Fruit fly (Drosophila melanogaster) whole organism, embryonic: ENCODE data around the gene Rab35.
A peak's percentile ranks its signal among the peaks of the same experiment; 100 is the strongest.

ENCODE experiments used
- BtbVII ChIP-seq: fragments of 200-800 bp; sonication (Bioruptor generic); optimal IDR thresholded peaks from 3 replicates; lab custom pipeline; 2017; ENCODE audit warnings: missing biosample characterization, mild to moderate bottlenecking, missing genetic modification characterization
- C15 ChIP-seq: fragments of 200-800 bp; sonication (Bioruptor generic); IDR thresholded peaks from 3 replicates; pipeline ENCODE4 v1.3.6; 2022; ENCODE audit warnings: missing biosample characterization, missing genetic modification characterization
- CG10274 ChIP-seq: fragments of 200-800 bp; sonication (Bioruptor generic); optimal IDR thresholded peaks from 3 replicates; lab custom pipeline; 2017; ENCODE audit warnings: missing biosample characterization, mild to moderate bottlenecking, missing genetic modification characterization
- CG10366 ChIP-seq: fragments of 200-800 bp; sonication (Bioruptor generic); IDR thresholded peaks from 2 replicates; pipeline ENCODE4 v1.3.6; 2022; ENCODE audit warnings: missing biosample characterization, missing genetic modification characterization
- CG11723 ChIP-seq: fragments of 200-800 bp; sonication (Bioruptor generic); optimal IDR thresholded peaks from 2 replicates; lab custom pipeline; 2017; ENCODE audit warnings: missing biosample characterization, mild to moderate bottlenecking, missing genetic modification characterization
- CG13424 ChIP-seq: fragments of 200-800 bp; sonication (Bioruptor generic); optimal IDR thresholded peaks from 2 replicates; lab custom pipeline; 2019; ENCODE audit warnings: missing biosample characterization, mild to moderate bottlenecking, missing genetic modification characterization, moderate library complexity
- CG13894 ChIP-seq: fragments of 200-800 bp; sonication (Bioruptor generic); optimal IDR thresholded peaks from 3 replicates; lab custom pipeline; 2018; ENCODE audit warnings: missing biosample characterization, mild to moderate bottlenecking, missing genetic modification characterization, moderate library complexity
- CG14441 ChIP-seq: fragments of 200-800 bp; sonication (Bioruptor generic); IDR thresholded peaks from 2 replicates; pipeline ENCODE4 v1.3.6; 2022; ENCODE audit warnings: missing biosample characterization, missing genetic modification characterization
- CG14710 ChIP-seq: fragments of 200-800 bp; sonication (Bioruptor generic); optimal IDR thresholded peaks from 3 replicates; lab custom pipeline; 2019; ENCODE audit warnings: missing biosample characterization, mild to moderate bottlenecking, missing genetic modification characterization, moderate library complexity
- CG16863 ChIP-seq: fragments of 200-800 bp; sonication (Bioruptor generic); optimal IDR thresholded peaks from 3 replicates; lab custom pipeline; 2016; ENCODE audit warnings: missing biosample characterization, missing genetic modification characterization
- CG17361 ChIP-seq: fragments of 200-800 bp; sonication (Bioruptor generic); IDR thresholded peaks from 3 replicates; pipeline ENCODE4 v1.3.6; 2022; ENCODE audit warnings: missing biosample characterization, missing genetic modification characterization
- CG18262 ChIP-seq: fragments of 200-800 bp; optimal IDR thresholded peaks from 3 replicates; lab custom pipeline; 2019; ENCODE audit warnings: missing biosample characterization, mild to moderate bottlenecking, missing genetic modification characterization, moderate library complexity
- CG18619 ChIP-seq: fragments of 200-800 bp; sonication (Bioruptor generic); optimal IDR thresholded peaks from 3 replicates; lab custom pipeline; 2017; ENCODE audit warnings: missing biosample characterization, mild to moderate bottlenecking, missing genetic modification characterization
- CG2116 ChIP-seq: fragments of 200-800 bp; sonication (Bioruptor generic); optimal IDR thresholded peaks from 3 replicates; lab custom pipeline; 2018; ENCODE audit warnings: missing biosample characterization, mild to moderate bottlenecking, missing genetic modification characterization
- CG2120 ChIP-seq: fragments of 200-800 bp; sonication (Bioruptor generic); optimal IDR thresholded peaks from 3 replicates; lab custom pipeline; 2016; ENCODE audit warnings: missing biosample characterization, missing genetic modification characterization
- CG31388 ChIP-seq: fragments of 200-800 bp; sonication (Bioruptor generic); optimal IDR thresholded peaks from 2 replicates; lab custom pipeline; 2016; ENCODE audit warnings: missing biosample characterization, missing genetic modification characterization
- CG3163 ChIP-seq: fragments of 200-800 bp; sonication (Bioruptor generic); optimal IDR thresholded peaks from 3 replicates; lab custom pipeline; 2016; ENCODE audit warnings: missing biosample characterization, missing genetic modification characterization
- CG43689 ChIP-seq: fragments of 200-800 bp; sonication (Bioruptor generic); IDR thresholded peaks from 2 replicates; pipeline ENCODE4 v1.3.6; 2022; ENCODE audit warnings: missing biosample characterization, missing genetic modification characterization
- CG8281 ChIP-seq: fragments of 200-800 bp; sonication (Bioruptor generic); optimal IDR thresholded peaks from 2 replicates; lab custom pipeline; 2018; ENCODE audit warnings: missing biosample characterization, mild to moderate bottlenecking, missing genetic modification characterization, moderate library complexity
- CG9215 ChIP-seq: fragments of 200-800 bp; sonication (Bioruptor generic); IDR thresholded peaks from 2 replicates; pipeline ENCODE4 v1.3.6; 2022; ENCODE audit warnings: missing biosample characterization, missing genetic modification characterization
- CG9727 ChIP-seq: fragments of 200-800 bp; sonication (Bioruptor generic); optimal IDR thresholded peaks from 3 replicates; lab custom pipeline; 2017; ENCODE audit warnings: missing biosample characterization, mild to moderate bottlenecking, missing genetic modification characterization
- CTCF ChIP-seq: fragments of 200-800 bp; sonication (Bioruptor generic); optimal IDR thresholded peaks from 2 replicates; lab custom pipeline; 2017; ENCODE audit warnings: missing biosample characterization, mild to moderate bottlenecking, missing genetic modification characterization, moderate library complexity
- D19B ChIP-seq: fragments of 200-800 bp; sonication (Bioruptor generic); optimal IDR thresholded peaks from 2 replicates; lab custom pipeline; 2017; ENCODE audit warnings: missing biosample characterization, mild to moderate bottlenecking, missing genetic modification characterization
- Dbx ChIP-seq: fragments of 200-800 bp; sonication (Bioruptor generic); IDR thresholded peaks from 3 replicates; pipeline ENCODE4 v1.3.6; 2022; ENCODE audit warnings: missing biosample characterization, missing genetic modification characterization
- Dp ChIP-seq: fragments of 200-800 bp; sonication (Bioruptor generic); optimal IDR thresholded peaks from 2 replicates; lab custom pipeline; 2018; ENCODE audit warnings: missing biosample characterization, mild to moderate bottlenecking, missing genetic modification characterization, moderate library complexity
- Ets65A ChIP-seq: fragments of 200-800 bp; sonication (Bioruptor generic); peaks from one replicate; lab custom pipeline; 2016; ENCODE audit warnings: missing biosample characterization, missing genetic modification characterization
- HHEX ChIP-seq: fragments of 200-800 bp; sonication (Bioruptor generic); optimal IDR thresholded peaks from 3 replicates; lab custom pipeline; 2017; ENCODE audit warnings: missing biosample characterization, mild to moderate bottlenecking, missing genetic modification characterization, missing genetic modification reagents
- HmgD ChIP-seq: fragments of 200-800 bp; sonication (Bioruptor generic); optimal IDR thresholded peaks from 3 replicates; lab custom pipeline; 2016; ENCODE audit warnings: missing biosample characterization, missing genetic modification characterization
- Hmx ChIP-seq: fragments of 200-800 bp; sonication (Bioruptor generic); optimal IDR thresholded peaks from 2 replicates; lab custom pipeline; 2016; ENCODE audit warnings: missing biosample characterization, missing genetic modification characterization
- Lpt ChIP-seq: fragments of >200 bp; optimal IDR thresholded peaks from 2 replicates; lab custom pipeline; 2018; ENCODE audit warnings: missing biosample characterization, missing genetic modification characterization
- Myb ChIP-seq: fragments of 200-800 bp; sonication (Bioruptor generic); optimal IDR thresholded peaks from 2 replicates; lab custom pipeline; 2016; ENCODE audit warnings: missing biosample characterization, missing genetic modification characterization
- Nf-YB ChIP-seq: fragments of 200-800 bp; sonication (Bioruptor generic); optimal IDR thresholded peaks from 3 replicates; lab custom pipeline; 2019; ENCODE audit warnings: missing biosample characterization, mild to moderate bottlenecking, missing genetic modification characterization, moderate library complexity
- Poxn ChIP-seq: fragments of 200-800 bp; sonication (Bioruptor generic); IDR thresholded peaks from 2 replicates; pipeline ENCODE4 v1.3.6; 2022; ENCODE audit warnings: missing biosample characterization, missing genetic modification characterization
- Side ChIP-seq: fragments of 200-800 bp; sonication (Bioruptor generic); optimal IDR thresholded peaks from 2 replicates; lab custom pipeline; 2016; ENCODE audit warnings: missing biosample characterization, missing genetic modification characterization
- TFAM ChIP-seq: fragments of 200-800 bp; sonication (Bioruptor generic); optimal IDR thresholded peaks from 2 replicates; lab custom pipeline; 2017; ENCODE audit warnings: missing biosample characterization, missing genetic modification characterization, inconsistent platforms
- chif ChIP-seq, 2 experiments: fragments of 200-800 bp; sonication (Bioruptor generic); optimal IDR thresholded peaks; 3 replicates each; lab custom pipeline; 2016; ENCODE audit warnings: missing biosample characterization in 2 of 2, missing genetic modification characterization in 2 of 2
- chm ChIP-seq: fragments of 200-800 bp; sonication (Bioruptor generic); IDR thresholded peaks from 2 replicates; pipeline ENCODE4 v1.3.6; 2022; ENCODE audit warnings: missing biosample characterization, missing genetic modification characterization
- cwo ChIP-seq: fragments of 200-800 bp; sonication (Bioruptor generic); optimal IDR thresholded peaks from 3 replicates; lab custom pipeline; 2017; ENCODE audit warnings: missing biosample characterization, missing genetic modification characterization, mild to moderate bottlenecking, moderate library complexity, missing genetic modification reagents
- danr ChIP-seq: fragments of 200-800 bp; sonication (Bioruptor generic); IDR thresholded peaks from 2 replicates; pipeline ENCODE4 v1.3.6; 2022; ENCODE audit warnings: missing biosample characterization, missing genetic modification characterization
- en ChIP-seq: fragments of 200-800 bp; sonication (Bioruptor generic); optimal IDR thresholded peaks from 2 replicates; lab custom pipeline; 2016; ENCODE audit warnings: missing biosample characterization, missing genetic modification characterization
- gt ChIP-seq: fragments of 200-800 bp; sonication (Bioruptor generic); IDR thresholded peaks from 2 replicates; pipeline ENCODE4 v1.3.6; 2022; ENCODE audit warnings: missing biosample characterization, missing genetic modification characterization
- lilli ChIP-seq: fragments of 200-800 bp; sonication (Bioruptor generic); optimal IDR thresholded peaks from 3 replicates; lab custom pipeline; 2016; ENCODE audit warnings: missing biosample characterization, missing genetic modification characterization
- lmd ChIP-seq: fragments of 200-800 bp; sonication (Bioruptor generic); IDR thresholded peaks from 2 replicates; pipeline ENCODE4 v1.3.6; 2022; ENCODE audit warnings: missing biosample characterization, missing genetic modification characterization
- onecut ChIP-seq: fragments of 200-800 bp; sonication (Bioruptor generic); IDR thresholded peaks from 2 replicates; pipeline ENCODE4 v1.3.6; 2022; ENCODE audit warnings: missing biosample characterization, missing genetic modification characterization
- p53 ChIP-seq: fragments of 200-800 bp; sonication (Bioruptor generic); optimal IDR thresholded peaks from 2 replicates; lab custom pipeline; 2016; ENCODE audit warnings: missing biosample characterization, missing genetic modification characterization
- row ChIP-seq: fragments of 200-800 bp; sonication (Bioruptor generic); IDR thresholded peaks from 3 replicates; pipeline ENCODE4 v1.3.6; 2022; ENCODE audit warnings: missing biosample characterization, missing genetic modification characterization
- salm ChIP-seq: fragments of 200-800 bp; sonication (Bioruptor generic); optimal IDR thresholded peaks from 2 replicates; lab custom pipeline; 2018; ENCODE audit warnings: missing biosample characterization, mild to moderate bottlenecking, missing genetic modification characterization
- sens ChIP-seq: fragments of 200-800 bp; sonication (Bioruptor generic); peaks from one replicate; lab custom pipeline; 2016; ENCODE audit warnings: missing biosample characterization, missing genetic modification characterization
- sima ChIP-seq: fragments of 200-800 bp; sonication (Bioruptor generic); optimal IDR thresholded peaks from 2 replicates; lab custom pipeline; 2016; ENCODE audit warnings: missing biosample characterization, missing genetic modification characterization
- sna ChIP-seq: fragments of 200-800 bp; sonication (Bioruptor generic); IDR thresholded peaks from 2 replicates; pipeline ENCODE4 v1.3.6; 2022; ENCODE audit warnings: missing biosample characterization, missing genetic modification characterization; ENCODE audit not compliant: partially characterized antibody
- stc ChIP-seq: fragments of 200-800 bp; sonication (Bioruptor generic); IDR thresholded peaks from 2 replicates; pipeline ENCODE4 v1.3.6; 2022; ENCODE audit warnings: missing biosample characterization, missing genetic modification characterization
- wor ChIP-seq: fragments of 200-800 bp; sonication (Bioruptor generic); IDR thresholded peaks from 2 replicates; pipeline ENCODE4 v1.3.6; 2022; ENCODE audit warnings: missing biosample characterization, missing genetic modification characterization

Gene Rab35

DNA sequence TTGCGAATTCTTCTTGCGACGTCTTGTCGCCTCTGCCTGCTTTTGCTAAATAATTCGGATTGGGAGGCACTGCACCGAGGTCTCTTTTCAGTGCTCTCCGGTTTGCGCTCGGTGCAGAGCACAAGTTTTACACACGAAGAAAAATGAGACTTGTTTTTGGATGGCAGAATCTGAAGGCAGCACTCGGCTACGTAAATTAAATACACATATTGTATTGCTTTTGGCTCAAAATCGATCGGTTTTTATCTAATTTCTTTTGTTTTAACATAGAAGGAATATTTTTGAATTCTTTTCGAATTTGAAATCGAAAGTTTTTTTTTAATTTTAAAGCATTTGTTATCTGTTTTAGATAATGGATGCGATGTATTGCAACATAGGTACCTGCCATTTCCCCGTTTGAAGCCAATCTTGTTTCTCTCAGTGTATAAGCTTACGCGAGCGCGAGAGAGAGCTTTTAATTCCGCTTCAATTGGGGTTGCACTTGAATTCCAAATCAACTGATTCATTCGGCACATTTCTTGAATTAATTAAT lies 13.9 kb upstream of the Rab35 start, which contains the start of gene AnxB10 (continued):
- TF ChIP-seq CG31388 (GFP tag; lab: Kevin White, UChicago) (no peak), CG13894 (tag; lab: Kevin White, UChicago) (peak; percentile 6), Lpt (GFP tag; lab: Kevin White, UChicago) (no peak), chm (GFP tag; lab: Robert Waterston, UW) (no peak), chif (GFP tag; optimal IDR thresholded peaks at IDR 0.05; lab: Kevin White, UChicago) (peak; percentile 44 to 57), danr (no peak), CG9727 (GFP tag; lab: Kevin White, UChicago) (peak; percentile 51), CG9215 (GFP tag; lab: Robert Waterston, UW) (peak; percentile 29; the same call in 1 of the 2 replicates), BtbVII (peak; percentile 46), en (GFP tag; lab: Kevin White, UChicago) (peak; percentile 33), CG43689 (GFP tag; lab: Robert Waterston, UW) (0 out of 2 replicates have a peak, but pooled peaks have one; percentile 24), lmd (peak; percentile 51), CG14710 (tag; lab: Kevin White, UChicago) (peak; percentile 39), sens (GFP tag; lab: Kevin White, UChicago) (peak; percentile 93), CG14441 (peak; percentile 55; the same call in 1 of the 2 replicates), HmgD (GFP tag; lab: Kevin White, UChicago) (no peak), sima (GFP tag; lab: Kevin White, UChicago) (no peak), CG2116 (GFP tag; lab: Kevin White, UChicago) (no peak), CTCF (GFP tag; lab: Kevin White, UChicago) (no peak), Hmx (GFP tag; lab: Kevin White, UChicago) (no peak), C15 (GFP tag; lab: Robert Waterston, UW) (no peak), row (GFP tag; lab: Robert Waterston, UW) (peak; percentile 58), CG10366 (GFP tag; lab: Robert Waterston, UW) (peak; percentile 12; the same call in 1 of the 2 replicates), cwo (peak; percentile 58), Side (GFP tag; lab: Kevin White, UChicago) (peak; percentile 21), onecut (peak; percentile 43), gt (GFP tag; lab: Robert Waterston, UW) (no peak), CG10274 (GFP tag; lab: Kevin White, UChicago) (peak; percentile 14), wor (GFP tag; lab: Robert Waterston, UW) (peak; percentile 29; the same call in 1 of the 2 replicates), Ets65A (peak; percentile 90), CG18262 (peak; percentile 68), CG16863 (peak; percentile 52), Dbx (GFP tag; lab: Robert Waterston, UW) (peak; percentile 56; the same call in 1 of the 3 replicates), salm (tag; lab: Kevin White, UChicago) (peak; percentile 5), CG13424 (peak; percentile 72), Nf-YB (GFP tag; lab: Kevin White, UChicago) (peak; percentile 11), D19B (peak; percentile 22), CG18619 (GFP tag; lab: Kevin White, UChicago) (no peak), p53 (GFP tag; lab: Kevin White, UChicago) (no peak), CG8281 (peak; percentile 4), lilli (GFP tag; lab: Kevin White, UChicago) (peak; percentile 28), HHEX (GFP tag; lab: Kevin White, UChicago) (peak; percentile 68), CG2120 (GFP tag; lab: Kevin White, UChicago) (peak; percentile 40), Dp (GFP tag; lab: Kevin White, UChicago) (no peak), sna (GFP tag; lab: Robert Waterston, UW) (no peak), stc (GFP tag; lab: Robert Waterston, UW) (0 out of 2 replicates have a peak, but pooled peaks have one; percentile 52), Myb (GFP tag; lab: Kevin White, UChicago) (peak; percentile 4), CG11723 (GFP tag; lab: Kevin White, UChicago) (peak; percentile 26), TFAM (GFP tag; lab: Kevin White, UChicago) (no peak), CG3163 (peak; percentile 3), CG17361 (peak; percentile 81), Poxn (GFP tag; lab: Robert Waterston, UW) (no peak)
